Fruit fly (Drosophila melanogaster) Kc167 (cell line): Measurements from ENCODE around the gene Dlc90F.

Source experiments
- Myc ChIP-seq: fragments of >200 bp; optimal IDR thresholded peaks from 2 replicates; lab custom pipeline; 2017; ENCODE audit warnings: missing external identifiers
- Sin3A ChIP-seq: fragments of >200 bp; optimal IDR thresholded peaks from 2 replicates; lab custom pipeline; 2018; ENCODE audit warnings: missing external identifiers
- h ChIP-seq: fragments of >200 bp; optimal IDR thresholded peaks from 3 replicates; lab custom pipeline; 2018; ENCODE audit warnings: missing external identifiers
- insv ChIP-seq: fragments of >200 bp; optimal IDR thresholded peaks from 3 replicates; lab custom pipeline; 2018; ENCODE audit warnings: missing external identifiers
- psq ChIP-seq: fragments of >200 bp; optimal IDR thresholded peaks from 2 replicates; lab custom pipeline; 2017; ENCODE audit warnings: missing external identifiers
- ttk ChIP-seq: sonication (Bioruptor generic); optimal IDR thresholded peaks from 2 replicates; lab custom pipeline; 2017; ENCODE audit warnings: missing external identifiers

Dlc90F gene

DNA sequence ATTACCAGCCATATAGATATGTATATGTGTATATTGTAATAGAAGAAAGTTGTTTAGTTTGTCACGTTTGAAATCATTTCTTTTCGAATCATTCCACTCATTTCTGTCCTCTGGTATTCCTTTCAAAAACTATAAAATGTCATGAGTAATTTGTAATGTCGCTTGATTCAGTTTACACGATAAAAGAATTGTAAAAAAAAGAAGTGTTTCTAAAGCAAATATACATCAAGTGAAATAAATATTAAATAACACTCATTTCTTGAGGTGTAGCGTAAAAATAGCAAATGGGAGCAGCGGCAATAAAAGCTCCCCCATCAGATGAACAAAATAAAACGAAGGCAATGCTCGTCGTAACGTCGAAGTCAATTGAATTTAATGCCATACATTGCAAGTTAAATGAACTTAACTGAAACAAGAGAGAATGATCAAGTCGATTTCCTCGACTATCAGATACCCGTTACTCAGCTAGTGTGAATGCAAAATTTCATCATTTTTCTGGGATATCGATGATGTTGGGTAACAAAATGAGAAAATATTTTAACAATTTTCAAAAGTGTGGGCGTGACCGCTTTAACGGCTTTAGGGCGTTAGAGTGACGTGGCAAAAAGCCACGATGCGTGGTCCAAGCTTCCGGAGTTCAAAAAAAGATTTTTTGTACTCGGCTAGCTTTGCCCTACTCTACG is 3.6 kb upstream of the Dlc90F start:
- no peak for TF ChIP-seq Sin3A (lab: Kevin White, UChicago)
- no peak for TF ChIP-seq Myc (lab: Kevin White, UChicago)
- no peak for TF ChIP-seq insv (lab: Kevin White, UChicago)
- TF ChIP-seq h (lab: Kevin White, UChicago), result no peak
- no peak for TF ChIP-seq psq
- TF ChIP-seq ttk, result no peak

DNA sequence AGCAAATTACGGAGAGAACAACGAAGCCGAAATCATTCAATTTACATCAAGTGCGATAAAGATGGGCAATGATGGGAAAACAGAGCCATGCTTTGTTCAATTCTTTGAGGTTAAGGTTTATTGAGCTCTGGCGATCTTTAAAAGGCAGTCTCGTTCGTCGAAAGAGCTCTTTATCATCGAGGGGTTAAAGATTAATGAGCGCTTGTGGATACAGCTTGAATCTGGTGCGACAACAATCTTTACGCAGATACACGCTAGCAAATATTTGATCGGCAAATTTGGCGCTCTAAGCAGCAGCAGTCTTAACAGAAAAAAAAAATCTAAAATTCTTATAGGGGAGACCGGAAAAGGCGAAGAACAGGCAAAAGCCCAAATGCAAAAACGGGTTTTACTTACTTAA is 2.9 kb upstream of the Dlc90F start:
- TF ChIP-seq Sin3A (lab: Kevin White, UChicago) (no peak), Myc (lab: Kevin White, UChicago) (no peak), ttk (no peak), h (lab: Kevin White, UChicago) (no peak), insv (lab: Kevin White, UChicago) (no peak), psq (no peak)

dm6 chr3R:18296737-18297136 is 2.3 kb upstream of the Dlc90F start:
- no peak for TF ChIP-seq h (lab: Kevin White, UChicago)
- TF ChIP-seq ttk, result no peak
- TF ChIP-seq Myc (lab: Kevin White, UChicago), result no peak
- TF ChIP-seq psq, result no peak
- no peak for TF ChIP-seq insv (lab: Kevin White, UChicago)
- no peak for TF ChIP-seq Sin3A (lab: Kevin White, UChicago)

DNA sequence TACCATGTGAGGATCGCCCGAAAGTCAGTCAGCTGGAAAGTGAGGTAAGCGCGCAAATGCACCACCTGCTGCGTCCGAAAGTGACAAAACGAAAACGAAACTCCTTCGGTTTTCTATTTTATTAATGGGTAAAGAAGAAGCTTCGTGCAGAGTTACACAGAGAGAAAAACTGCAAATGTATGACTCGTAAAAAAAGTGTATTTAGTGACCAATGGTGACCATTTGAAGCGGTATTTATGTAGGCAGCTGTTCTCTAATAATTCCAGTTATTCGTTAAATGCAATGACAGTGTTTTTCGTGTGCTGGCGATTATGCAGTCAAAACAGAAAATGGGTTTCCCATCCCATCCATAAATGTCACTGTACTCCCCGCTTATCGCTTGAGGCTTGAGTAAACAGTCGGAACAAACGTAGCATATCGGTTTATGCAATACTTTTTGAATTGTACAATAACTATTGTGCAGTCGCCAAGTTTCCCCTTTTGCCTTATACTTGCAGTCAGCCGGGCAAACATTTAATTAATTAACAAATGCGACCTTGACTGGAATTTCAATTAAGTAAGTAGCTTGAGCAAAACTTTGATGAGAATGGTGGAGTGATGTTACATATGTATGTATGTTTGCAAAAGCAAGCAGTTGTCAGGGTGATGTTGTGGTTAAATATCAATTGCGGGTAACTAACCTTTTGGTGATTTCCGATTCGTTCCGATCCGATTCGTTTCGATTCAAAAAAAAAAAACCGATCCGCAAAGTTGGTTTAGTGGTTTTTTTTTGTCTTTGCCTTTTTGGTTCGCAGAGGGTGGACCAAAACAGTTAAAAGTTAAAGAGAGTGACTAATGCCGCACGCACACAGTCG is 1.4 kb upstream of the Dlc90F start:
- TF ChIP-seq insv (lab: Kevin White, UChicago), result no peak
- no peak for TF ChIP-seq Myc (lab: Kevin White, UChicago)
- TF ChIP-seq ttk, result no peak
- no peak for TF ChIP-seq psq
- no peak for TF ChIP-seq Sin3A (lab: Kevin White, UChicago)

DNA sequence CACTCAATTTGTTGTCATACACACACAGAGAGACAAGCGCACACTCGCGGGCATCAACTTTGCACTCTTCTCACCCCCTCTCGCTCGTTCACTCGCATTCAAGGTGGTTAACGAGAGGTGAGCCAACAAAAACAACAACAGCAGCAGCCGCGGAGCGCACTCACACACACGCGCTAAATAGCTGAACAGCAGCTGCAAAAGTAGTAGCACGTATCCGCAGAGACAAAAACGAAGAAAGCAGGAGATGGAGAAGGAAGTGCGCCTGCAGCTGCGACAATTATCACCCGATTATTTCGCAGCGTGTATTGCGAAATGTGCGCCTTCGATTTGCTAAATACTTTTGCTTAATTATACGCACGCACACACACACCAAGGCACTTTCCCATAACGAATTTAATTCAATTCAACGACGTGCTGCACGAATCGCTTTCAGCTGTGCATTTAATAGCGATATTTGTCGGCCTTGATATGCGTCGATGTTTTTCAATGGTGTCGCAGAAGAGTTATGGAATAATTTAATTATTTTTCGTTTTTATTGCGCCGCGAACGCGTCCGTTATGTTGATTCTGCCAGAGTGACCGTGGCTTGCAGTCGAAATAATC is 630 bp upstream of the Dlc90F start:
- TF ChIP-seq ttk (no peak), psq (no peak), Sin3A (lab: Kevin White, UChicago) (no peak), insv (lab: Kevin White, UChicago) (no peak), h (lab: Kevin White, UChicago) (no peak), Myc (lab: Kevin White, UChicago) (no peak)

DNA sequence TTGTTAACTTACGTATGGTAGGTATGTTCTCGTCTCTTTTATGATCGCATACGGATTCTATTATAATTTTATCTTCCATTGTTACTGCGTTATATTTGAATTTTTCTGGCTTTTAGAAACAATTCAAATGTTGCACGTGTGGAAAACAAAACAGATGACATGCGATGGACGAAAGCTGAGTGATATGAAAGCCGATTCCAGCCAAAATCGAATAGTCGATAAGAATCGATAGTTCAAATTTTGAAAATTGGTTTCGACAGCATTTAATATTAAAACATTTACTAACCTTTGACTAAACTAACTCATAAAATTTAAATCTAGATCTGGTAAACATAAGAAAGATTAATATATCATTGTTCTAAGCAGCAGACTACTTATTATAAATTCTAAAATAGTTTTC is 2.5 kb downstream of the Dlc90F start, which contains the start of gene Polr1E:
Gene Polr1E, minus strand, starts transcription at position 160 of the 400 bp plus-strand sequence.
- TF ChIP-seq insv (lab: Kevin White, UChicago) (no peak), ttk (no peak), h (lab: Kevin White, UChicago) (no peak), Sin3A (lab: Kevin White, UChicago) (no peak), psq (no peak), Myc (lab: Kevin White, UChicago) (no peak)

DNA sequence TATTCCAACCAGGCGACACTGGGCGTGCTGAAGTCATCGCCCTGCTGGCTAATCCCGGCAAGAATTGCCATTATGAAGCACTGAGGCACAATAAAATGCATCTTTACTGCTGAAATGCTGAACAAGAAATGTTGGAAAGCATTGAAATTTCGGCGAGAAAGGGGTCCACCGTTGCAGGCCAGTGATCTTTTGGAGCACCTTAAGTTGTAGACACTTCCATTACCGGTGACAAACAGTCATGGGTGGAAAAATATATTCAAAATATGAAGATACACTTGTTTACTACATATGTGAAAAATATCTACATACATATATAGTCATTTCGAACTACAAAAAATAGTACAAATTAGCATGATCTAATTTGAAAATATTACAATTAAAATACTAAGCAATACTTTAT is 3.7 kb downstream of the Dlc90F start, which contains the start of gene CG7126:
Gene CG7126, minus strand, starts transcription at position 101 of the 400 bp plus-strand sequence.
- TF ChIP-seq psq, result no peak
- no peak for TF ChIP-seq Sin3A (lab: Kevin White, UChicago)
- no peak for TF ChIP-seq insv (lab: Kevin White, UChicago)
- TF ChIP-seq ttk, result no peak
- no peak for TF ChIP-seq Myc (lab: Kevin White, UChicago)
- TF ChIP-seq h (lab: Kevin White, UChicago), result no peak

DNA sequence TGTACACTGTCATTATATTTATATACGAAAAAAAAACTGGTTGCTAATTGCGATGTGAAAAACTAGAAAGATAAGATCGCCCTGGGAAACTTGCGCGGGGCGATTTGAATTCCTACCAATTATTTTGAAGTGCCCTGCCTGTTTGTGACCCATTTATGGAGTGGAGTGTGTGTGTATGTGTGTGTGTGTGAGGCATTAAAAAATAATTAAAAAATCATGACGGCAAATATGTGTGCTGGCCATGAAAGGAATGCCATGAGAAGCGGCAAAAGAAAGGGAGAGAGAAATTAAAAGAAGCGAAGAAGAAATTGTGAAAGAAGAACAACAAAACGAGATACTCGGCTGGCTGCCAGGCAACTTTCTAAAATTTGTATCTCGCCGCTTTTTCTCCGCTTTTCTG is 10.9 kb downstream of the Dlc90F start:
- TF ChIP-seq ttk (no peak), Myc (lab: Kevin White, UChicago) (no peak), h (lab: Kevin White, UChicago) (no peak), psq (no peak), Sin3A (lab: Kevin White, UChicago) (no peak), insv (lab: Kevin White, UChicago) (no peak)

- TF ChIP-seq Sin3A (lab: Kevin White, UChicago) (no peak), h (lab: Kevin White, UChicago) (no peak), insv (lab: Kevin White, UChicago) (no peak), Myc (lab: Kevin White, UChicago) (no peak)
Measured at dm6 chr3R:18310766-18311367, 11.8 kb downstream of the Dlc90F start.

DNA sequence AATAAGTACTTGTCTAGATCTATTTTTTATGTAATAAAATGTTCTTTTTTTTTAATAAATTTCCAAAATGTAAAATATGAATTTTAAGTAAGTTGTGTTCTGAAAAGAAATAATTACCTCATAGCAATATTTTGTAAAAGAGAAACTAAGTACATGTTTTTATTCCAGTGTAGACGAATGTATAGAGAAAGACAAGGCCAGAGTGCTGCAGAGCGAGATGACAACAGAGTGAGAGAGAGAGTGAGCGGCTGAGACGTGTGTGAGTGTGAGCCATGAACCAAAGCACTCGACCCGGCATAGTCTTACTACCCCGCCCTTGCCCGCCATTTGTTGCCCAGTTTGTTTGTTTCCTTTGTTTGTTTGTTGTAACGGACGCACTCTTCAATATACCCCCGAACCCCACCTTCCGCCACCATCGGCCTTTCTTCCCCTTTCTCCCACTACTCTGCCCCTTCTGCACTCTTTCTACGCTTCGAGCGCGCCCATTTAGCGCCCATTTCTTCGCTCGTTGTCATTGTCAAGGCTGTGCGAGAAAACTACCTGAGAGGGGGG is 12.4 kb downstream of the Dlc90F start:
- TF ChIP-seq ttk (no peak), psq (no peak), Sin3A (lab: Kevin White, UChicago) (no peak)

DNA sequence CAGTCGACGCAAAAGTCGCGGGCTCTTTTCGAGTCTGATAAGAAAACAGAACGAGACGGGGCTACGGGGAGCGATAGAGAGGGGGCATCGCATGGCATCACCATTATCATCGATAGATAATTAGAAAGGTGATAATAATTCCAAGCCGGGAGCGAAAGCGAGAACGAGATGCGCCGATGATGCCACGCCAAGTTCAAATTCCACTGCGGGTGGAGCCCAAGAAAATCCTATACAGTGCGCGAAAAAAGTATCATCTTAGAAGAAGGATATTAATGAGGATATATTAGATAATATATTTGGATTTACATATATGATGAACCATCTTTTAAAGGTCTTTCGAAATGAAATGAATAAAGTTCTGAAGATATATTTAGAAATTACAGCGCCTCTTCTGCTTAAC is 13.7 kb downstream of the Dlc90F start:
- TF ChIP-seq psq (no peak), Myc (lab: Kevin White, UChicago) (no peak), ttk (no peak), insv (lab: Kevin White, UChicago) (no peak), Sin3A (lab: Kevin White, UChicago) (no peak), h (lab: Kevin White, UChicago) (no peak)
